Fruit fly (Drosophila melanogaster) whole organism, prepupa: ENCODE results near the gene CG43450.

Experiments
- CG10631 ChIP-seq: fragments of 200-800 bp; sonication (Bioruptor generic); optimal IDR thresholded peaks from 2 replicates; lab custom pipeline; 2016; ENCODE audit warnings: missing biosample characterization, missing genetic modification characterization
- CG10669 ChIP-seq: fragments of 200-800 bp; sonication (Bioruptor generic); optimal IDR thresholded peaks from 3 replicates; lab custom pipeline; 2018; ENCODE audit warnings: missing biosample characterization, mild to moderate bottlenecking, missing genetic modification characterization, moderate library complexity
- CG11294 ChIP-seq: fragments of 200-800 bp; sonication (Bioruptor generic); IDR thresholded peaks from 2 replicates; pipeline ENCODE4 v1.3.6; 2022; ENCODE audit warnings: missing biosample characterization, missing genetic modification characterization
- CG11762 ChIP-seq: fragments of 200-800 bp; sonication (Bioruptor generic); optimal IDR thresholded peaks from 3 replicates; lab custom pipeline; 2016; ENCODE audit warnings: missing biosample characterization, missing genetic modification characterization; ENCODE audit not compliant: insufficient read depth
- CG15336 ChIP-seq: fragments of 200-800 bp; sonication (Bioruptor generic); IDR thresholded peaks from 2 replicates; pipeline ENCODE4 v1.3.6; 2022; ENCODE audit warnings: missing biosample characterization, missing genetic modification characterization
- CG16779 ChIP-seq: fragments of 200-800 bp; sonication (Bioruptor generic); optimal IDR thresholded peaks from 3 replicates; lab custom pipeline; 2017; ENCODE audit warnings: missing biosample characterization, mild to moderate bottlenecking, missing genetic modification characterization
- CG3032 ChIP-seq: fragments of 200-800 bp; optimal IDR thresholded peaks from 2 replicates; lab custom pipeline; 2019; ENCODE audit warnings: missing biosample characterization, mild to moderate bottlenecking, missing genetic modification characterization, moderate library complexity
- CG31627 ChIP-seq: fragments of 200-800 bp; sonication (Bioruptor generic); optimal IDR thresholded peaks from 3 replicates; lab custom pipeline; 2016; ENCODE audit warnings: missing biosample characterization, missing genetic modification characterization
- CG32006 ChIP-seq: fragments of 200-800 bp; sonication (Bioruptor generic); optimal IDR thresholded peaks from 3 replicates; lab custom pipeline; 2017; ENCODE audit warnings: missing biosample characterization, mild to moderate bottlenecking, missing genetic modification characterization
- CG4318 ChIP-seq: fragments of 200-800 bp; sonication (Bioruptor generic); optimal IDR thresholded peaks from 3 replicates; lab custom pipeline; 2017; ENCODE audit warnings: missing biosample characterization, mild to moderate bottlenecking, missing genetic modification characterization
- CG6163 ChIP-seq: fragments of 200-800 bp; sonication (Bioruptor generic); IDR thresholded peaks from 3 replicates; pipeline ENCODE4 v1.3.6; 2022; ENCODE audit warnings: missing biosample characterization, missing genetic modification characterization
- CG6276 ChIP-seq: fragments of 200-800 bp; sonication (Bioruptor generic); optimal IDR thresholded peaks from 2 replicates; lab custom pipeline; 2017; ENCODE audit warnings: missing biosample characterization, mild to moderate bottlenecking, missing genetic modification characterization
- CG6792 ChIP-seq: fragments of 200-800 bp; sonication (Bioruptor generic); optimal IDR thresholded peaks from 3 replicates; lab custom pipeline; 2016; ENCODE audit warnings: missing biosample characterization, missing genetic modification characterization
- CG7368 ChIP-seq: fragments of 200-800 bp; sonication (Bioruptor generic); optimal IDR thresholded peaks from 3 replicates; lab custom pipeline; 2016; ENCODE audit warnings: missing biosample characterization, missing genetic modification characterization
- CG8319 ChIP-seq: fragments of 200-800 bp; sonication (Bioruptor generic); optimal IDR thresholded peaks from 3 replicates; lab custom pipeline; 2016; ENCODE audit warnings: missing biosample characterization, missing genetic modification characterization
- CG9139 ChIP-seq: fragments of 200-800 bp; sonication (Bioruptor generic); optimal IDR thresholded peaks from 3 replicates; lab custom pipeline; 2017; ENCODE audit warnings: missing biosample characterization, mild to moderate bottlenecking, missing genetic modification characterization
- Eip75B ChIP-seq: fragments of 200-800 bp; sonication (Bioruptor generic); optimal IDR thresholded peaks from 3 replicates; lab custom pipeline; 2016; ENCODE audit warnings: missing biosample characterization, missing genetic modification characterization
- Eip78C ChIP-seq: fragments of 200-800 bp; sonication (Bioruptor generic); peaks from one replicate; lab custom pipeline; 2016; ENCODE audit warnings: missing biosample characterization, missing genetic modification characterization
- Eip93F ChIP-seq: fragments of 200-800 bp; sonication (Bioruptor generic); optimal IDR thresholded peaks from 2 replicates; lab custom pipeline; 2016; ENCODE audit warnings: missing biosample characterization, mild to moderate bottlenecking, missing genetic modification characterization
- Hr39 ChIP-seq: fragments of 200-800 bp; sonication (Bioruptor generic); optimal IDR thresholded peaks from 2 replicates; lab custom pipeline; 2016; ENCODE audit warnings: missing biosample characterization, missing genetic modification characterization
- OdsH ChIP-seq: fragments of 200-800 bp; sonication (Bioruptor generic); optimal IDR thresholded peaks from 3 replicates; lab custom pipeline; 2016; ENCODE audit warnings: missing biosample characterization, missing genetic modification characterization
- Smox ChIP-seq: fragments of 200-800 bp; sonication (Bioruptor generic); optimal IDR thresholded peaks from 3 replicates; lab custom pipeline; 2016; ENCODE audit warnings: missing biosample characterization, missing genetic modification characterization
- Sox102F ChIP-seq: fragments of 200-800 bp; sonication (Bioruptor generic); optimal IDR thresholded peaks from 2 replicates; lab custom pipeline; 2016; ENCODE audit warnings: missing biosample characterization, mild to moderate bottlenecking, missing genetic modification characterization
- achi ChIP-seq: fragments of 200-800 bp; sonication (Bioruptor generic); optimal IDR thresholded peaks from 3 replicates; lab custom pipeline; 2016; ENCODE audit warnings: missing biosample characterization, missing genetic modification characterization
- acj6 ChIP-seq: fragments of 200-800 bp; sonication (Bioruptor generic); optimal IDR thresholded peaks from 3 replicates; lab custom pipeline; 2016; ENCODE audit warnings: missing biosample characterization, missing genetic modification characterization
- cyc ChIP-seq: fragments of 200-800 bp; sonication (Bioruptor generic); optimal IDR thresholded peaks from 3 replicates; lab custom pipeline; 2016; ENCODE audit warnings: missing biosample characterization, missing genetic modification characterization
- esn ChIP-seq: fragments of 200-800 bp; sonication (Bioruptor generic); optimal IDR thresholded peaks from 2 replicates; lab custom pipeline; 2016; ENCODE audit warnings: missing biosample characterization, mild to moderate bottlenecking, missing genetic modification characterization, moderate library complexity
- fd85E ChIP-seq: fragments of 200-800 bp; sonication (Bioruptor generic); optimal IDR thresholded peaks from 3 replicates; lab custom pipeline; 2016; ENCODE audit warnings: missing biosample characterization, missing genetic modification characterization
- fkh ChIP-seq: fragments of 200-800 bp; sonication (Bioruptor generic); optimal IDR thresholded peaks from 3 replicates; lab custom pipeline; 2017; ENCODE audit warnings: missing biosample characterization, mild to moderate bottlenecking, missing genetic modification characterization, moderate library complexity
- net ChIP-seq: fragments of 200-800 bp; sonication (Bioruptor generic); optimal IDR thresholded peaks from 3 replicates; lab custom pipeline; 2016; ENCODE audit warnings: missing biosample characterization, missing genetic modification characterization
- pdm3 ChIP-seq: fragments of 200-800 bp; sonication (Bioruptor generic); optimal IDR thresholded peaks from 3 replicates; lab custom pipeline; 2016; ENCODE audit warnings: missing biosample characterization, missing genetic modification characterization
- spab ChIP-seq: fragments of 200-800 bp; sonication (Bioruptor generic); optimal IDR thresholded peaks from 2 replicates; lab custom pipeline; 2017; ENCODE audit warnings: missing biosample characterization, mild to moderate bottlenecking, missing genetic modification characterization, missing genetic modification reagents
- ss ChIP-seq, 2 experiments: fragments of 200-800 bp; sonication (Bioruptor generic); optimal IDR thresholded peaks; 2 replicates in 1 of 2; 3 replicates in 1 of 2; lab custom pipeline; 2017 to 2018; ENCODE audit warnings: mild to moderate bottlenecking in 2 of 2, missing biosample characterization in 2 of 2, missing genetic modification characterization in 2 of 2, moderate library complexity in 1 of 2
- svp ChIP-seq: fragments of 200-800 bp; sonication (Bioruptor generic); peaks from one replicate; lab custom pipeline; 2016; ENCODE audit warnings: missing biosample characterization, missing genetic modification characterization
- topi ChIP-seq: fragments of 200-800 bp; sonication (Bioruptor generic); optimal IDR thresholded peaks from 3 replicates; lab custom pipeline; 2016; ENCODE audit warnings: missing biosample characterization, missing genetic modification characterization
- vri ChIP-seq: fragments of 200-800 bp; sonication (Bioruptor generic); optimal IDR thresholded peaks from 3 replicates; lab custom pipeline; 2016; ENCODE audit warnings: missing biosample characterization, mild to moderate bottlenecking, missing genetic modification characterization

The CG43450 gene

dm6 chr3R:12196100-12196499 lies 1.0 kb downstream of the CG43450 start (continued):
- no peak for TF ChIP-seq CG11762 (GFP tag; lab: Kevin White, UChicago)
- no peak for TF ChIP-seq fkh (GFP tag; lab: Kevin White, UChicago)
- TF ChIP-seq OdsH (GFP tag; lab: Kevin White, UChicago), result peak; percentile 27
- TF ChIP-seq acj6, result peak; percentile 10
- TF ChIP-seq CG8319 (GFP tag; lab: Kevin White, UChicago), result no peak
- no peak for TF ChIP-seq Sox102F (GFP tag; lab: Kevin White, UChicago)
- TF ChIP-seq Eip93F, result no peak

DNA sequence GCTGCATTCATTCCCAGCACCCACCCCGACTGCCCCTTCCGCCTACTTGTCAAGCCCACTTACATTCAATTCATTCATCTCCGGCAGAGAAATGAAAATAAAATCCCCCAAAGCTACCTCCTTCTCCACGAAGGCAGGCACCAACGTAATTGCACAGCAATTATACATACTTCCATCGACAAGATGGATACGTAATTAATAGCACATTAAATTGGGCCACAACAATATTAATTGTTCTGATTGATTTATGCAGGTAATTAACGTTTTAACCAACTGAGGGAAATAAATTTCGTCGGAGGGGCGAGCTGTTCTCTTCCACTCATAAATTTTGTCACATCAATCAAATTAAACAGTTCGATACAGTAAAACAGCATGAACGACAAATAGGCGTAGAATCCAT lies 2.5 kb downstream of the CG43450 start, which contains the start of gene Adk1:
Gene Adk1, plus strand, starts transcription at position 301 of the 400 bp plus-strand sequence.
- TF ChIP-seq fkh (GFP tag; lab: Kevin White, UChicago) (no peak), CG6792 (no peak)

DNA sequence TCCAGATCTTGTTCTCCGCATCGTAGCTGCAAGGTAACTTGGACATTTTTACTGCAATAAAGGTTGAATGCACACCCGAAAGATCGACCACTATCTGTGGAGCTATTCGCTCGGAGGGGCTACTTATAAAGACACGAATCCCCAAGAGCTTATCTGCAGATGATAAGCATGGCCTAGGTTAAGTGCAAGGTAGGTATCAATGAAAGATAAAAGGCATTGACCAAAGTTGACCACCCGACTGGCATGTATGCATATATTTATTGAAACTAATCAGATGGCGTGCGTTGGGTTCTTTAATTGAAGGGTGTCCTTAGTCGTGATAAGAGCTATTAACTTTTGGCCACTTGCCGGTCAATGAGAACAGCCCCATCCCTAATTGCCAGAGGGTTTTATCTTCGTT lies 15.2 kb downstream of the CG43450 start, which contains the start of gene CG4830:
Gene CG4830, minus strand, starts transcription at position 101 of the 400 bp plus-strand sequence.
- no peak for TF ChIP-seq pdm3
- no peak for TF ChIP-seq CG6792
- TF ChIP-seq svp (GFP tag; lab: Kevin White, UChicago), result peak; percentile 41
- TF ChIP-seq CG3032, result no peak
- no peak for TF ChIP-seq CG4318 (GFP tag; lab: Kevin White, UChicago)

DNA sequence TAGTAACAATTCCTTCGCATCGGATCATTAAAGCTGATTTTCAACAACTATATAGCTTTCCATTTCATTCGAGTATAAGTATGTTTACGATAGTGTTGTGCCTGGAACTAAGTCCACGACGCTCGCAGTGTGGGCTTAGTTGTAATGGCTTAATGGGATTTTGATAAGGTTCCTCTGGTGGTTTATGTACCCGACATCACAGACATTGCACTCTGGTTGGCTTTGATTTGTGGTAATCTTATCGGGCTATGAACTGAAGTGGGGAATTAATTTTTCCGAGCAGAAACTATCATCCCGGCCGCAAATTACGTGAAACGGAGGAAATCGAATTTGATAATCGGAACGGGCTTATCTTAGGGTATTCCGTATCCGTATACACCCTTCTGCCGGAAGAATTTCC lies 16.5 kb downstream of the CG43450 start:
- TF ChIP-seq CG32006 (GFP tag; lab: Kevin White, UChicago), result no peak
- no peak for TF ChIP-seq CG4318 (GFP tag; lab: Kevin White, UChicago)
- TF ChIP-seq Eip78C (GFP tag; lab: Kevin White, UChicago), result no peak
- no peak for TF ChIP-seq CG7368 (GFP tag; lab: Kevin White, UChicago)
- TF ChIP-seq CG6276 (GFP tag; lab: Kevin White, UChicago), result no peak
- TF ChIP-seq CG9139 (GFP tag; lab: Kevin White, UChicago), result no peak
- TF ChIP-seq esn (GFP tag; lab: Kevin White, UChicago), result no peak

DNA sequence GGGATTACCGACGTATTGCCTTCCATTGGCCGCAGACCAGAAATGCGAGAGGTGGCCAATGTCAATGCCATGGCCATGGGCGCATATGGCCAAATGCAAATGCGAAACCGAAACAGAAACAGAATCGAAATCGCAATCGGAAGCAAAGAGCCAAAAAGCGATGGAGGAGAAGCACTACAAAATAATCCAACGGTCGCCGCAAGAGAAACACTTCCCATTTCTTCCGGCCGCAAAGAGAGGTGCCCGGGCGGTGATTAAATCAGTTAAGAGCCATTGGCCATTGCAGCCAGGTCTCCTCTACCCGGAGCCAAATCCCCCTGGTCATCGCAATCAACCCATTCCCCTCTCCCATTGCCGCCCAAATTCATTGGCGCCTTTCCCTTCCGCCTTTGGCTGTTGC lies 19.1 kb downstream of the CG43450 start, which contains the start of gene CG14742:
Gene CG14742, plus strand, starts transcription at position 301 of the 400 bp plus-strand sequence.
- TF ChIP-seq spab (GFP tag; lab: Kevin White, UChicago) (no peak), CG11762 (GFP tag; lab: Kevin White, UChicago) (no peak), CG10631 (GFP tag; lab: Kevin White, UChicago) (no peak), fd85E (GFP tag; lab: Kevin White, UChicago) (no peak), Smox (GFP tag; lab: Kevin White, UChicago) (no peak), CG31627 (GFP tag; lab: Kevin White, UChicago) (no peak)
- TF ChIP-seq, all 60 proteins: peak for 0

dm6 chr3R:12219497-12219896 lies 24.4 kb downstream of the CG43450 start, which contains the start of gene Cog1:
Gene Cog1, minus strand, starts transcription at chr3R:12219686.
- TF ChIP-seq svp (GFP tag; lab: Kevin White, UChicago) (peak; percentile 13), CG15336 (GFP tag; lab: Robert Waterston, UW) (no peak)

- TF ChIP-seq vri (peak; percentile 78), CG10669 (GFP tag; lab: Kevin White, UChicago) (peak; percentile 79), CG3032 (peak; percentile 82), CG31627 (GFP tag; lab: Kevin White, UChicago) (peak; percentile 89), fkh (GFP tag; lab: Kevin White, UChicago) (no peak), net (GFP tag; lab: Kevin White, UChicago) (peak; percentile 90), acj6 (peak; percentile 40), CG11294 (GFP tag; lab: Robert Waterston, UW) (peak; percentile 66), cyc (GFP tag; lab: Kevin White, UChicago) (peak; percentile 85), CG8319 (GFP tag; lab: Kevin White, UChicago) (peak; percentile 75), CG6792 (peak; percentile 87), pdm3 (peak; percentile 89), OdsH (GFP tag; lab: Kevin White, UChicago) (peak; percentile 89), topi (GFP tag; lab: Kevin White, UChicago) (peak; percentile 87), esn (GFP tag; lab: Kevin White, UChicago) (peak; percentile 94), CG6163 (GFP tag; lab: Robert Waterston, UW) (peak; percentile 92), CG15336 (GFP tag; lab: Robert Waterston, UW) (peak; percentile 91), CG9139 (GFP tag; lab: Kevin White, UChicago) (no peak), Hr39 (GFP tag; lab: Kevin White, UChicago) (peak; percentile 86), CG16779 (peak; percentile 61), ss (GFP tag; optimal IDR thresholded peaks at IDR 0.05; lab: Kevin White, UChicago) (peak in 1 of 2 experiments; percentile 55), CG4318 (GFP tag; lab: Kevin White, UChicago) (peak; percentile 63), Eip75B (GFP tag; lab: Kevin White, UChicago) (peak; percentile 91), achi (GFP tag; lab: Kevin White, UChicago) (peak; percentile 89), fd85E (GFP tag; lab: Kevin White, UChicago) (peak; percentile 34)
These were observed 26.3 kb downstream of the CG43450 start, which contains the start of gene CG4860 for dm6 chr3R:12221366-12221916. Gene CG4860, minus strand, starts transcription at chr3R:12221464.
